Worm (Caenorhabditis elegans) whole organism, L4 larva: ENCODE data around the gene spp-21.

Experiments used
- R02D3.7 ChIP-seq: fragments of 150-350 bp; sonication (generic microtip); optimal IDR thresholded peaks from 3 replicates; lab custom pipeline; 2014; ENCODE audit warnings: missing biosample characterization, missing genetic modification characterization
- ama-1 ChIP-seq: fragments of 150-350 bp; optimal IDR thresholded peaks from 2 replicates; lab custom pipeline; 2014; ENCODE audit warnings: inconsistent platforms, mixed read lengths
- ceh-82 ChIP-seq: sonication (generic microtip); optimal IDR thresholded peaks from 2 replicates; lab custom pipeline; 2017; ENCODE audit warnings: missing biosample characterization, missing genetic modification characterization
- dpl-1 ChIP-seq: fragments of 150-350 bp; optimal IDR thresholded peaks from 2 replicates; lab custom pipeline; 2014; ENCODE audit warnings: missing biosample characterization, missing genetic modification reagents, missing genetic modification characterization
- dve-1 ChIP-seq: sonication (generic microtip); optimal IDR thresholded peaks from 2 replicates; lab custom pipeline; 2017; ENCODE audit warnings: antibody characterized with exemption, mild to moderate bottlenecking, missing genetic modification characterization, missing compliant biosample characterization; ENCODE audit not compliant: insufficient read depth
- lin-39 ChIP-seq: fragments of 150-350 bp; optimal IDR thresholded peaks from 2 replicates; lab custom pipeline; 2014; ENCODE audit warnings: missing biosample characterization, missing genetic modification reagents, missing genetic modification characterization
- lir-3 ChIP-seq: sonication (generic microtip); optimal IDR thresholded peaks from 2 replicates; lab custom pipeline; 2016; ENCODE audit warnings: mild to moderate bottlenecking, missing genetic modification characterization, missing compliant biosample characterization
- nhr-11 ChIP-seq: fragments of 150-350 bp; optimal IDR thresholded peaks from 2 replicates; lab custom pipeline; 2014; ENCODE audit warnings: missing biosample characterization, missing genetic modification characterization
- nhr-25 ChIP-seq: sonication (generic microtip); optimal IDR thresholded peaks from 2 replicates; lab custom pipeline; 2017; ENCODE audit warnings: missing genetic modification characterization, mild to moderate bottlenecking, missing compliant biosample characterization, antibody characterized with exemption, moderate library complexity, borderline replicate concordance; ENCODE audit not compliant: insufficient read depth
- nhr-28 ChIP-seq: fragments of 150-350 bp; optimal IDR thresholded peaks from 2 replicates; lab custom pipeline; 2014; ENCODE audit warnings: missing biosample characterization, missing genetic modification characterization
- nhr-6 ChIP-seq: fragments of 150-350 bp; optimal IDR thresholded peaks from 2 replicates; lab custom pipeline; 2014; ENCODE audit warnings: missing biosample characterization, missing genetic modification characterization
- unc-130 ChIP-seq: sonication (generic microtip); optimal IDR thresholded peaks from 2 replicates; lab custom pipeline; 2016; ENCODE audit warnings: missing genetic modification reagents, missing genetic modification characterization, missing compliant biosample characterization
- unc-39 ChIP-seq: sonication (generic microtip); optimal IDR thresholded peaks from 2 replicates; lab custom pipeline; 2017; ENCODE audit warnings: missing biosample characterization, missing genetic modification characterization
- ztf-11 ChIP-seq: fragments of 150-350 bp; optimal IDR thresholded peaks from 2 replicates; lab custom pipeline; 2014; ENCODE audit warnings: missing biosample characterization, missing genetic modification characterization

DNA sequence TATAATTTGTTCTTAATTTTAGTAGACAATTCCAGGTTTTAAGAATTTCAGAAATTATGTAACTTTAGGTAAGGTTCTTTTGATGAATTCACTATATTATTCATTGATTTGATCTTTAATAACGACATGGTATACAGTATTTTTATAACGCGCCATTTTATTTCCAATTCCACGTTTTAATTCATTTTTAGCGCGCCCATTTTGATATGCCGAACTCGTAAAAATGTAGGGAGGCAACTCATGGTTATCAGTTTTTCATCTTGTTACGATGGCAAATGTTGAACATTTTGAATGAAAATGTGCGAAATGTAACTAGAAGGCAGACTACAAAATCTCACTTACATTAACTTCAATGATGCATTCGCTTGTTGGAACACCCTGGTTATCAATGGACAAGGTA, 8.9 kb downstream of the spp-21 start:
- TF ChIP-seq ztf-11 (tag; lab: Kevin White, UChicago) (no peak), lir-3 (no peak), ama-1 (lab: Kevin White, UChicago) (no peak), nhr-28 (tag; lab: Kevin White, UChicago) (peak; percentile 88), lin-39 (tag; lab: Kevin White, UChicago) (no peak), unc-130 (GFP tag; lab: Kevin White, UChicago) (no peak), R02D3.7 (no peak), unc-39 (tag; lab: Kevin White, UChicago) (no peak), dpl-1 (GFP tag; lab: Kevin White, UChicago) (no peak), dve-1 (tag; lab: Kevin White, UChicago) (peak; percentile 45), nhr-11 (tag; lab: Kevin White, UChicago) (no peak), ceh-82 (no peak), nhr-6 (no peak), nhr-25 (no peak)
